Worm (Caenorhabditis elegans) whole organism, L1 larva: ENCODE results near the gene gst-28.

Experiments
- C04F5.9 ChIP-seq: sonication (generic microtip); optimal IDR thresholded peaks from 2 replicates; lab custom pipeline; 2016; ENCODE audit warnings: missing genetic modification characterization, missing compliant biosample characterization
- C16A3.4 ChIP-seq: fragments of 150-350 bp; optimal IDR thresholded peaks from 2 replicates; lab custom pipeline; 2014; ENCODE audit warnings: missing biosample characterization, missing genetic modification characterization
- F16B12.6 ChIP-seq: fragments of 150-350 bp; optimal IDR thresholded peaks from 2 replicates; lab custom pipeline; 2014; ENCODE audit warnings: missing biosample characterization, missing genetic modification characterization
- Y116A8C.19 ChIP-seq: sonication (generic microtip); optimal IDR thresholded peaks from 2 replicates; lab custom pipeline; 2016; ENCODE audit warnings: missing compliant biosample characterization, missing genetic modification characterization, borderline replicate concordance
- aha-1 ChIP-seq: fragments of 150-350 bp; optimal IDR thresholded peaks from 2 replicates; lab custom pipeline; 2014; ENCODE audit warnings: missing biosample characterization, missing genetic modification characterization
- blmp-1 ChIP-seq: fragments of 150-350 bp; optimal IDR thresholded peaks from 2 replicates; lab custom pipeline; 2014; ENCODE audit warnings: missing biosample characterization, missing genetic modification characterization
- ceh-82 ChIP-seq, 3 experiments: fragments of 150-350 bp in 1 of 3; sonication (generic microtip) in 2 of 3; optimal IDR thresholded peaks; 2 replicates each; lab custom pipeline; 2014 to 2017; ENCODE audit warnings: missing biosample characterization in 3 of 3, missing genetic modification characterization in 3 of 3
- dpl-1 ChIP-seq, 3 experiments: fragments of 150-350 bp in 2 of 3; sonication (generic microtip) in 1 of 3; optimal IDR thresholded peaks; 2 replicates each; lab custom pipeline; 2014 to 2017; ENCODE audit warnings: missing biosample characterization in 3 of 3, missing genetic modification characterization in 3 of 3, missing genetic modification reagents in 3 of 3
- dsc-1 ChIP-seq: sonication (generic microtip); optimal IDR thresholded peaks from 2 replicates; lab custom pipeline; 2016; ENCODE audit warnings: mild to moderate bottlenecking, missing genetic modification characterization, missing compliant biosample characterization
- efl-1 ChIP-seq, 4 experiments: fragments of 150-350 bp; optimal IDR thresholded peaks in 3 of 4; peaks in 1 of 4; 1 replicate in 1 of 4; 2 replicates in 3 of 4; lab custom pipeline; 2014; ENCODE audit warnings: missing biosample characterization in 2 of 4, missing genetic modification characterization in 2 of 4, missing genetic modification reagents in 2 of 4
- efl-3 ChIP-seq: fragments of 200-800 bp; sonication (Bioruptor generic); optimal IDR thresholded peaks from 2 replicates; lab custom pipeline; 2018; ENCODE audit warnings: mild to moderate bottlenecking, missing genetic modification characterization, missing compliant biosample characterization
- egl-27 ChIP-seq, 2 experiments: fragments of 150-350 bp in 1 of 2; sonication (generic microtip); optimal IDR thresholded peaks; 3 replicates each; lab custom pipeline; 2017 to 2018; ENCODE audit warnings: missing biosample characterization in 2 of 2, missing genetic modification characterization in 2 of 2, missing genetic modification reagents in 2 of 2
- elt-2 ChIP-seq: sonication (generic microtip); optimal IDR thresholded peaks from 2 replicates; lab custom pipeline; 2016; ENCODE audit warnings: missing genetic modification characterization, mild to moderate bottlenecking, inconsistent platforms, missing compliant biosample characterization, missing genetic modification reagents
- ets-5 ChIP-seq: fragments of 200-800 bp; sonication (Bioruptor generic); IDR thresholded peaks from 2 replicates; pipeline ENCODE4 v1.3.6; 2022; ENCODE audit warnings: missing genetic modification characterization, missing compliant biosample characterization
- fkh-10 ChIP-seq: sonication (generic microtip); optimal IDR thresholded peaks from 2 replicates; lab custom pipeline; 2017; ENCODE audit warnings: missing biosample characterization, missing genetic modification reagents, missing genetic modification characterization
- hlh-17 ChIP-seq: fragments of 200-800 bp; sonication (Bioruptor generic); optimal IDR thresholded peaks from 2 replicates; lab custom pipeline; 2018; ENCODE audit warnings: missing genetic modification characterization, mild to moderate bottlenecking, missing compliant biosample characterization, moderate library complexity, borderline replicate concordance
- irx-1 ChIP-seq: sonication (generic microtip); optimal IDR thresholded peaks from 2 replicates; lab custom pipeline; 2016; ENCODE audit warnings: missing genetic modification characterization, missing compliant biosample characterization
- isw-1 ChIP-seq: fragments of 200-800 bp; sonication (Bioruptor generic); IDR thresholded peaks from 2 replicates; pipeline ENCODE4 v1.3.6; 2022; ENCODE audit warnings: missing genetic modification characterization, missing compliant biosample characterization
- lin-13 ChIP-seq: fragments of 150-350 bp; optimal IDR thresholded peaks from 2 replicates; lab custom pipeline; 2014; ENCODE audit warnings: missing biosample characterization, missing genetic modification reagents, missing genetic modification characterization
- lin-14 ChIP-seq: fragments of 200-800 bp; sonication (Bioruptor generic); optimal IDR thresholded peaks from 2 replicates; lab custom pipeline; 2018; ENCODE audit warnings: mild to moderate bottlenecking, missing genetic modification characterization, moderate library complexity, missing compliant biosample characterization
- lin-15B ChIP-seq: fragments of 150-350 bp; sonication (generic microtip); optimal IDR thresholded peaks from 3 replicates; lab custom pipeline; 2014; ENCODE audit warnings: missing biosample characterization, missing genetic modification characterization
- lin-35 ChIP-seq, 2 experiments: fragments of 150-350 bp; optimal IDR thresholded peaks; 2 replicates each; lab custom pipeline; 2014; ENCODE audit warnings: missing biosample characterization in 2 of 2, missing genetic modification characterization in 2 of 2, missing genetic modification reagents in 2 of 2
- lin-39 ChIP-seq: fragments of 150-350 bp; optimal IDR thresholded peaks from 2 replicates; lab custom pipeline; 2014; ENCODE audit warnings: missing biosample characterization, missing genetic modification reagents, missing genetic modification characterization
- lir-3 ChIP-seq: sonication (generic microtip); optimal IDR thresholded peaks from 2 replicates; lab custom pipeline; 2016; ENCODE audit warnings: mild to moderate bottlenecking, missing genetic modification characterization, moderate library complexity, missing compliant biosample characterization; ENCODE audit not compliant: poor library complexity
- lsy-2 ChIP-seq, 2 experiments: fragments of 150-350 bp; optimal IDR thresholded peaks; 2 replicates each; lab custom pipeline; 2014; ENCODE audit warnings: missing biosample characterization in 2 of 2, missing genetic modification characterization in 2 of 2
- mab-9 ChIP-seq: fragments of 200-800 bp; sonication (Bioruptor generic); IDR thresholded peaks from 2 replicates; pipeline ENCODE4 v1.3.6; 2022; ENCODE audit warnings: missing genetic modification reagents, missing genetic modification characterization, missing compliant biosample characterization
- mdl-1 ChIP-seq, 2 experiments: fragments of 150-350 bp; optimal IDR thresholded peaks; 2 replicates each; lab custom pipeline; 2014 to 2017; ENCODE audit warnings: missing biosample characterization in 2 of 2, missing genetic modification characterization in 2 of 2, inconsistent platforms in 1 of 2
- mep-1 ChIP-seq: fragments of 150-350 bp; optimal IDR thresholded peaks from 2 replicates; lab custom pipeline; 2014; ENCODE audit warnings: missing biosample characterization, missing genetic modification characterization
- nhr-20 ChIP-seq: sonication (generic microtip); optimal IDR thresholded peaks from 2 replicates; lab custom pipeline; 2016; ENCODE audit warnings: mild to moderate bottlenecking, missing genetic modification characterization, missing compliant biosample characterization
- nhr-237 ChIP-seq: fragments of 150-350 bp; optimal IDR thresholded peaks from 2 replicates; lab custom pipeline; 2014; ENCODE audit warnings: missing biosample characterization, missing genetic modification characterization
- nhr-28 ChIP-seq: fragments of 150-350 bp; optimal IDR thresholded peaks from 2 replicates; lab custom pipeline; 2014; ENCODE audit warnings: missing biosample characterization, missing genetic modification characterization
- nhr-47 ChIP-seq: sonication (generic microtip); optimal IDR thresholded peaks from 2 replicates; lab custom pipeline; 2016; ENCODE audit warnings: mild to moderate bottlenecking, missing genetic modification characterization, moderate library complexity, missing compliant biosample characterization
- nhr-71 ChIP-seq: sonication (generic microtip); optimal IDR thresholded peaks from 2 replicates; lab custom pipeline; 2016; ENCODE audit warnings: mild to moderate bottlenecking, missing genetic modification characterization, moderate library complexity, missing compliant biosample characterization
- nhr-77 ChIP-seq: fragments of 150-350 bp; optimal IDR thresholded peaks from 2 replicates; lab custom pipeline; 2014; ENCODE audit warnings: missing biosample characterization, missing genetic modification characterization
- nhr-85 ChIP-seq: sonication (generic microtip); peaks from one replicate; lab custom pipeline; 2016; ENCODE audit warnings: missing genetic modification characterization, inconsistent platforms, missing compliant biosample characterization
- nhr-90 ChIP-seq: sonication (generic microtip); optimal IDR thresholded peaks from 2 replicates; lab custom pipeline; 2016; ENCODE audit warnings: mild to moderate bottlenecking, missing genetic modification characterization, missing compliant biosample characterization; ENCODE audit not compliant: poor library complexity
- pqm-1 ChIP-seq: sonication (generic microtip); optimal IDR thresholded peaks from 3 replicates; lab custom pipeline; 2017; ENCODE audit warnings: missing biosample characterization, missing genetic modification characterization
- rnt-1 ChIP-seq: sonication (generic microtip); optimal IDR thresholded peaks from 2 replicates; lab custom pipeline; 2016; ENCODE audit warnings: mild to moderate bottlenecking, missing genetic modification characterization, moderate library complexity, missing compliant biosample characterization
- skn-1 ChIP-seq: fragments of 150-350 bp; optimal IDR thresholded peaks from 2 replicates; lab custom pipeline; 2014; ENCODE audit warnings: missing biosample characterization, missing genetic modification characterization
- snu-23 ChIP-seq: sonication (generic microtip); optimal IDR thresholded peaks from 2 replicates; lab custom pipeline; 2016; ENCODE audit warnings: missing genetic modification characterization, missing compliant biosample characterization
- sox-4 ChIP-seq: sonication (generic microtip); optimal IDR thresholded peaks from 2 replicates; lab custom pipeline; 2016; ENCODE audit warnings: missing genetic modification characterization, missing compliant biosample characterization
- sptf-1 ChIP-seq: fragments of 150-350 bp; optimal IDR thresholded peaks from 2 replicates; lab custom pipeline; 2014; ENCODE audit warnings: missing biosample characterization, missing genetic modification characterization
- sup-37 ChIP-seq: fragments of 200-800 bp; sonication (Bioruptor generic); optimal IDR thresholded peaks from 2 replicates; lab custom pipeline; 2018; ENCODE audit warnings: mild to moderate bottlenecking, missing genetic modification characterization, missing compliant biosample characterization
- swsn-7 ChIP-seq: sonication (generic microtip); optimal IDR thresholded peaks from 2 replicates; lab custom pipeline; 2016; ENCODE audit warnings: missing genetic modification characterization, missing compliant biosample characterization
- tbx-2 ChIP-seq: sonication (generic microtip); optimal IDR thresholded peaks from 2 replicates; lab custom pipeline; 2016; ENCODE audit warnings: missing genetic modification characterization, missing compliant biosample characterization
- tlp-1 ChIP-seq: fragments of 150-350 bp; optimal IDR thresholded peaks from 2 replicates; lab custom pipeline; 2014; ENCODE audit warnings: missing biosample characterization, missing genetic modification characterization
- unc-130 ChIP-seq: fragments of 150-350 bp; optimal IDR thresholded peaks from 2 replicates; lab custom pipeline; 2017; ENCODE audit warnings: missing biosample characterization, missing genetic modification characterization, inconsistent platforms
- unc-98 ChIP-seq: fragments of 200-800 bp; sonication (Bioruptor generic); IDR thresholded peaks from 2 replicates; pipeline ENCODE4 v1.3.6; 2022; ENCODE audit warnings: missing genetic modification characterization, missing compliant biosample characterization
- xbp-1 ChIP-seq: sonication (generic microtip); optimal IDR thresholded peaks from 2 replicates; lab custom pipeline; 2016; ENCODE audit warnings: missing genetic modification characterization, missing compliant biosample characterization
- zag-1 ChIP-seq: fragments of 150-350 bp; optimal IDR thresholded peaks from 2 replicates; lab custom pipeline; 2014; ENCODE audit warnings: missing biosample characterization, missing genetic modification characterization
- zip-4 ChIP-seq: fragments of 200-800 bp; sonication (Bioruptor generic); optimal IDR thresholded peaks from 2 replicates; lab custom pipeline; 2018; ENCODE audit warnings: mild to moderate bottlenecking, missing genetic modification characterization, moderate library complexity, missing compliant biosample characterization

The gst-28 gene

DNA sequence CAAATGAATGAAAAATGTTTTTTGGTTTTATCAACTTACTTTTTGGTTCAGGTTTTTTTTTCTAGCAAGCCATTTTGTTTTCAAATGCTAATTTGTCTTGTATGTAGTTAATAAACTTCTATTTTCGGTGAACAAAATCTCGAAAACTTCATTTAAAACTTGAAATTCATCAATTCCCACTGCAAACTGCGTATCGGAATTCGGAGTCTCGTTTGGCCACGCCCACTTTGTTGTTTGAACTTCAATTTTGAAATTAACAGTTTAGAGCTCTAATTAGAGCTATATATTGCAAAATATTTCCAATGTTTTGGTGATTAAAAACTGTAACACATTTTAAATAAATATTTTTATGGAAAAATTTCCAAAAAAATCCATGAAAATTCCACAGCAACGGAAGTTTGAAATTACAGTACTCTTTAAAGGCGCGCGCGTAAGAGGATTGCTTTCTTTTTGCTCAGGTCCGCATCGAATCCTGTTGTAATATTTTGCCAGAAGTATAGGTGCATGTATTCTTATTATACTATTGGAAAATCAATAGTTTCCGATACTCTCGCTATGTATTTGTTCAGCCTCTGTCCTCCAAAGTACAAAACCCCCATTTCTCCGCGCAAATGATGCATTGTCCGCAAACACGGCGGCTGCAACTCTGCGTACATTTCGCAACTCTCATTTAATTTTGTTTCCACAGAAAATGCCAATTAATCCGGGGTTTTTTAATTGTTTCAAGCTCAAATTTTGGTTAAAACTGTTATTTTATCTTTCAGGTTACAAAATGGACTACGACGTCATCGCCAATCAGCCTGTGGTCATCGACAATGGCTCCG lies 47.6 kb downstream of the gst-28 start, which contains the start of gene arp-1:
TSS of gene arp-1 (plus strand) at position 765 of the 824 bp plus-strand sequence.
- TF ChIP-seq swsn-7 (tag; lab: Kevin White, UChicago) (peak; percentile 34), nhr-77 (tag; lab: Kevin White, UChicago) (peak; percentile 76), unc-98 (no peak), sup-37 (GFP tag; lab: Kevin White, UChicago) (no peak), aha-1 (tag; lab: Kevin White, UChicago) (no peak), tlp-1 (tag; lab: Kevin White, UChicago) (no peak), lin-15B (tag; lab: Kevin White, UChicago) (peak; percentile 11), fkh-10 (GFP tag; lab: Kevin White, UChicago) (no peak), C04F5.9 (tag; lab: Kevin White, UChicago) (no peak), hlh-17 (GFP tag; lab: Kevin White, UChicago) (no peak), efl-3 (no peak), ceh-82 (tag; optimal IDR thresholded peaks at IDR 0.05; lab: Kevin White, UChicago) (peak; percentile 50 to 63 (median 52)), F16B12.6 (tag; lab: Kevin White, UChicago) (peak; percentile 97), nhr-71 (tag; lab: Kevin White, UChicago) (peak; percentile 41), elt-2 (no peak), nhr-47 (tag; lab: Kevin White, UChicago) (peak; percentile 34), lir-3 (tag; lab: Kevin White, UChicago) (no peak), dpl-1 (GFP tag; optimal IDR thresholded peaks at IDR 0.05; lab: Kevin White, UChicago) (peak; percentile 61 to 68 (median 68)), tbx-2 (peak; percentile 20), nhr-20 (peak; percentile 42), isw-1 (peak; percentile 11; the same call in 1 of the 2 replicates), lin-14 (GFP tag; lab: Kevin White, UChicago) (peak; percentile 58), nhr-237 (no peak), mab-9 (GFP tag; lab: Robert Waterston, UW) (no peak), ets-5 (GFP tag; lab: Robert Waterston, UW) (no peak), sptf-1 (tag; lab: Kevin White, UChicago) (no peak), irx-1 (tag; lab: Kevin White, UChicago) (no peak), mep-1 (peak; percentile 63), blmp-1 (tag; lab: Kevin White, UChicago) (no peak), snu-23 (peak; percentile 57), Y116A8C.19 (no peak), nhr-85 (tag; lab: Kevin White, UChicago) (no peak), xbp-1 (tag; lab: Kevin White, UChicago) (no peak), skn-1 (tag; lab: Kevin White, UChicago) (peak; percentile 43), zip-4 (GFP tag; lab: Kevin White, UChicago) (peak; percentile 84), lin-13 (GFP tag; lab: Kevin White, UChicago) (peak; percentile 21), C16A3.4 (peak; percentile 75), efl-1 (optimal IDR thresholded peaks at IDR 0.05; lab: Kevin White, UChicago) (peak; percentile 71 to 78), efl-1 (GFP tag; optimal IDR thresholded peaks at IDR 0.05 in 1 of 2; lab: Kevin White, UChicago) (peak; percentile 70 to 91), pqm-1 (tag; lab: Kevin White, UChicago) (no peak), dsc-1 (tag; lab: Kevin White, UChicago) (peak; percentile 15), sox-4 (tag; lab: Kevin White, UChicago) (no peak), lsy-2 (tag; optimal IDR thresholded peaks at IDR 0.05; lab: Kevin White, UChicago) (peak; percentile 49 to 74), mdl-1 (tag; optimal IDR thresholded peaks at IDR 0.05; lab: Kevin White, UChicago) (peak in 1 of 2 experiments; percentile 31), nhr-90 (tag; lab: Kevin White, UChicago) (no peak), unc-130 (peak; percentile 54), rnt-1 (peak; percentile 66), nhr-28 (tag; lab: Kevin White, UChicago) (no peak), zag-1 (tag; lab: Kevin White, UChicago) (no peak), egl-27 (tag; optimal IDR thresholded peaks at IDR 0.05; lab: Kevin White, UChicago) (no peak), lin-39 (tag; lab: Kevin White, UChicago) (no peak), lin-35 (GFP tag; optimal IDR thresholded peaks at IDR 0.05; lab: Kevin White, UChicago) (peak; percentile 73 to 77)
